Worm (Caenorhabditis elegans) whole organism, L3 larva: ENCODE measurements around the gene R09H10.1.

Experiments used
- ZK546.5 ChIP-seq: sonication (generic microtip); optimal IDR thresholded peaks from 2 replicates; lab custom pipeline; 2017; ENCODE audit warnings: missing biosample characterization, missing genetic modification characterization
- aly-2 ChIP-seq: fragments of 150-350 bp; optimal IDR thresholded peaks from 2 replicates; lab custom pipeline; 2014; ENCODE audit warnings: missing biosample characterization, missing genetic modification characterization
- ceh-82 ChIP-seq: fragments of 150-350 bp; optimal IDR thresholded peaks from 2 replicates; lab custom pipeline; 2014; ENCODE audit warnings: missing biosample characterization, missing genetic modification characterization
- fkh-10 ChIP-seq: sonication (generic microtip); optimal IDR thresholded peaks from 2 replicates; lab custom pipeline; 2017; ENCODE audit warnings: missing biosample characterization, missing genetic modification reagents, missing genetic modification characterization
- mdl-1 ChIP-seq: fragments of 150-350 bp; optimal IDR thresholded peaks from 2 replicates; lab custom pipeline; 2014; ENCODE audit warnings: missing biosample characterization, missing genetic modification characterization
- nhr-23 ChIP-seq: fragments of 150-350 bp; optimal IDR thresholded peaks from 2 replicates; lab custom pipeline; 2014; ENCODE audit warnings: missing biosample characterization, missing genetic modification reagents, missing genetic modification characterization
- snpc-4 ChIP-seq: fragments of 150-350 bp; optimal IDR thresholded peaks from 2 replicates; lab custom pipeline; 2014; ENCODE audit warnings: missing biosample characterization, missing genetic modification characterization
- ztf-11 ChIP-seq: fragments of 150-350 bp; optimal IDR thresholded peaks from 2 replicates; lab custom pipeline; 2014; ENCODE audit warnings: missing biosample characterization, missing genetic modification characterization
- ztf-4 ChIP-seq: fragments of 150-350 bp; optimal IDR thresholded peaks from 2 replicates; lab custom pipeline; 2014; ENCODE audit warnings: missing biosample characterization, missing genetic modification characterization

ce11 chrIV:10596505-10596904 lies 3.6 kb upstream of the R09H10.1 start, which contains the start of gene C43F9.11:
- TF ChIP-seq ztf-11 (tag; lab: Kevin White, UChicago) = no peak
- no peak for TF ChIP-seq nhr-23 (tag; lab: Kevin White, UChicago)
- TF ChIP-seq fkh-10 = no peak
- no peak for TF ChIP-seq ztf-4 (tag; lab: Kevin White, UChicago)
- TF ChIP-seq aly-2 (tag; lab: Kevin White, UChicago) = no peak
- TF ChIP-seq snpc-4 (tag; lab: Kevin White, UChicago) = no peak
- TF ChIP-seq mdl-1 = no peak
- TF ChIP-seq ceh-82 (tag; lab: Kevin White, UChicago) = no peak
- no peak for TF ChIP-seq ZK546.5 (tag; lab: Kevin White, UChicago)
